Worm (Caenorhabditis elegans) whole organism, late embryonic: ENCODE results near the gene E02H1.1.

Experiments
- C38D4.7 ChIP-seq: fragments of 200-800 bp; sonication (Bioruptor generic); optimal IDR thresholded peaks from 2 replicates; lab custom pipeline; 2018; ENCODE audit warnings: mild to moderate bottlenecking, missing genetic modification characterization, moderate library complexity, missing compliant biosample characterization
- ama-1 ChIP-seq: fragments of 150-350 bp; optimal IDR thresholded peaks from 2 replicates; lab custom pipeline; 2014
- ceh-24 ChIP-seq: sonication (generic microtip); optimal IDR thresholded peaks from 2 replicates; lab custom pipeline; 2016; ENCODE audit warnings: mild to moderate bottlenecking, missing genetic modification characterization, missing compliant biosample characterization
- dve-1 ChIP-seq: sonication (generic microtip); optimal IDR thresholded peaks from 2 replicates; lab custom pipeline; 2017; ENCODE audit warnings: antibody characterized with exemption, mild to moderate bottlenecking, missing genetic modification characterization, missing compliant biosample characterization
- gmeb-2 ChIP-seq: sonication (generic microtip); optimal IDR thresholded peaks from 2 replicates; lab custom pipeline; 2016; ENCODE audit warnings: missing genetic modification characterization, inconsistent platforms, missing compliant biosample characterization
- madf-2 ChIP-seq: sonication (generic microtip); optimal IDR thresholded peaks from 2 replicates; lab custom pipeline; 2017; ENCODE audit warnings: missing genetic modification characterization, missing compliant biosample characterization
- pag-3 ChIP-seq: sonication (generic microtip); optimal IDR thresholded peaks from 2 replicates; lab custom pipeline; 2016; ENCODE audit warnings: missing compliant biosample characterization, missing genetic modification characterization, borderline replicate concordance
- pqm-1 ChIP-seq: sonication (generic microtip); optimal IDR thresholded peaks from 2 replicates; lab custom pipeline; 2016; ENCODE audit warnings: missing genetic modification characterization, missing compliant biosample characterization
- zip-5 ChIP-seq: sonication (generic microtip); optimal IDR thresholded peaks from 2 replicates; lab custom pipeline; 2016; ENCODE audit warnings: missing genetic modification characterization, missing compliant biosample characterization

DNA sequence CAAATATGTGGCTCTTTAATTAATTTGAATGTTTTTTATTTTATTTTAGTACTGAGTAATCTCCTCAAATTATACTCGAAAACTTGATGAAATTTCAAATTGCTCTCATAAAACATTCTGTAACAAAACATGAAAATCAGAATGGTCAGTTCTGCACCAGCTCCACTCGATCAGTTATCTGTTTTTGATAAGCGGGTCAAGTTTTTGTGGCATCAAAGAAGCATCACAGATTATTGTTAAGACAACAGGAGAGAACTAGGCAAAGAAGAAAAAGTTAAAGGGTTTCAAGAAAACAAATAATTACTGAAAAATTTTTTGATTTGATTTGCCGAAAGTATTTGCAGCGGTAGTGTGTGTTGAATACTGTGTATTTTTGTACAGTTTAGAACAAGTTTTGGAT is 16.2 kb upstream of the E02H1.1 start:
- TF ChIP-seq gmeb-2 (tag; lab: Kevin White, UChicago) (no peak), madf-2 (no peak), pqm-1 (no peak), pag-3 (tag; lab: Kevin White, UChicago) (no peak), zip-5 (no peak), C38D4.7 (GFP tag; lab: Kevin White, UChicago) (no peak), dve-1 (tag; lab: Kevin White, UChicago) (no peak), ama-1 (lab: Kevin White, UChicago) (no peak), ceh-24 (tag; lab: Kevin White, UChicago) (no peak)
